Fruit fly (Drosophila melanogaster): ENCODE results near the gene Tak1.
A peak's percentile ranks its signal among the peaks of the same experiment; 100 is the strongest.

The Tak1 gene

DNA sequence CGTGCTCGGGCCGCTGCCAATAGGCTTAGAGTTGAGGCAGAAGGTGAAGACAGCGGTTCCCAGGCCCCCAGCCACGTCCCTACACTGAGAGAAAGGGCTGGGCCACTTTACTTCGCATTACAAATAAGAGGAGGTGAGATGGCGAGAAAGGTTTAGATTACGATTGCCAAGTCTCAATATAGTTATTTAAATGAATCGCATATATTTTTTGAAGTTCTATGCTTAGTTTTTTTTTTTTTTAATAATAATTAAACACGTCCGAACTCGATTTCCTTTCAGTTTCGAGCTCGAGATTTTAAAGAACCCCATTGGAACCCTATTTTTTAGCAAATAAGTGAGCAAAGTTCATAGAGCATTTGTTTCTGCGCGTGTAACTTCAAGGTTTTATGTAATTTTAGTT, 16.9 kb downstream of the Tak1 start (continued):
- peak; percentile 38; the same call in 1 of the 2 replicates for TF ChIP-seq Gug (GFP tag; IDR thresholded peaks at IDR 0.05)
- peak; percentile 65 for TF ChIP-seq acj6 (GFP tag; optimal IDR thresholded peaks at IDR 0.05)
- no peak for TF ChIP-seq fkh (GFP tag; optimal IDR thresholded peaks at IDR 0.05)
- peak in 1 of 2 experiments; percentile 31 for TF ChIP-seq salr (GFP tag; optimal IDR thresholded peaks at IDR 0.05)
- peak; percentile 20 for TF ChIP-seq CG6808 (GFP tag; optimal IDR thresholded peaks at IDR 0.05)
- peak; percentile 31 for TF ChIP-seq Met (GFP tag; optimal IDR thresholded peaks at IDR 0.05)
- peak; percentile 28 for TF ChIP-seq CG6276 (GFP tag; optimal IDR thresholded peaks at IDR 0.05)
- TF ChIP-seq Ets96B (tag; optimal IDR thresholded peaks at IDR 0.05): peak; percentile 26
- peak; percentile 17 for TF ChIP-seq CG4318 (GFP tag; optimal IDR thresholded peaks at IDR 0.05)
- TF ChIP-seq cyc (GFP tag; optimal IDR thresholded peaks at IDR 0.05): peak; percentile 29
- TF ChIP-seq net (GFP tag; optimal IDR thresholded peaks at IDR 0.05): peak; percentile 34
- TF ChIP-seq CG11294 (GFP tag; IDR thresholded peaks at IDR 0.05): no peak
- TF ChIP-seq CG7368 (GFP tag; optimal IDR thresholded peaks at IDR 0.05): peak; percentile 17
- peak in 1 of 2 experiments; percentile 23 for TF ChIP-seq ss (GFP tag; optimal IDR thresholded peaks at IDR 0.05)
- no peak for TF ChIP-seq CG9139 (GFP tag; optimal IDR thresholded peaks at IDR 0.05)
- peak; percentile 61 for TF ChIP-seq pdm3 (GFP tag; optimal IDR thresholded peaks at IDR 0.05)
- peak; percentile 14 for TF ChIP-seq dac (GFP tag; optimal IDR thresholded peaks at IDR 0.05)
- no peak for TF ChIP-seq CG1621 (tag; optimal IDR thresholded peaks at IDR 0.05)
- TF ChIP-seq Eip75B (GFP tag; optimal IDR thresholded peaks at IDR 0.05): peak; percentile 51
- peak; percentile 81 for TF ChIP-seq svp (GFP tag)
- peak; percentile 59 for TF ChIP-seq topi (GFP tag; optimal IDR thresholded peaks at IDR 0.05)

DNA sequence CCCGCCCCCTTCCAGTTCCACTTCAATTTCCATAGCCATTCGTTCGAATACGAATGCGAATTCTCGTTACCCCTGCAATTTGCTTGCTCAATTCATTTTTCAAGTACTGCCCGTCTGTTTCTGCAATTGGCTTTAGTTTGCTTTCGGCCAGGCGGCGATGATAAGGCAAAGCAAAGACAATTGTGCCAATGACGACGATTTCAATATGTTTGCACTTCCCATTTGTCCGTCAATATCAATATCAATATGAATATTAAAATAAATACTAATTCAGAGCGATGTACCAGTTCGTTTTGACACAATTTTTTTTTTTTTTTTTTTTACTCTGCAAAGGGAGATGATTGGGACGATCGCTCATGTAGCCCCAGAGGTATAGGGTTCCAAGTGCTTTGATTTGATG, 18.8 kb downstream of the Tak1 start:
- no peak for TF ChIP-seq eg (GFP tag; IDR thresholded peaks at IDR 0.05)
- no peak for TF ChIP-seq CG3919 (GFP tag; optimal IDR thresholded peaks at IDR 0.05)
- no peak for TF ChIP-seq CG6808 (GFP tag; optimal IDR thresholded peaks at IDR 0.05)
- no peak for TF ChIP-seq cyc (GFP tag; optimal IDR thresholded peaks at IDR 0.05)
- peak; percentile 21 for TF ChIP-seq CG8319 (GFP tag; optimal IDR thresholded peaks at IDR 0.05)
- 0 out of 3 replicates have a peak, but pooled peaks have one; percentile 20 for TF ChIP-seq CG6163 (GFP tag; IDR thresholded peaks at IDR 0.05)
- TF ChIP-seq esn (GFP tag; optimal IDR thresholded peaks at IDR 0.05): peak; percentile 48
- TF ChIP-seq svp (GFP tag): peak; percentile 61
- peak; percentile 16 for TF ChIP-seq Met (GFP tag; optimal IDR thresholded peaks at IDR 0.05)
- TF ChIP-seq vri (GFP tag; optimal IDR thresholded peaks at IDR 0.05): peak; percentile 37
- TF ChIP-seq CG8632 (GFP tag; optimal IDR thresholded peaks at IDR 0.05): peak; percentile 27
- peak; percentile 6 for TF ChIP-seq CG31627 (GFP tag; optimal IDR thresholded peaks at IDR 0.05)
- peak; percentile 17 for TF ChIP-seq Eip93F (GFP tag; optimal IDR thresholded peaks at IDR 0.05)
- TF ChIP-seq fkh (GFP tag; optimal IDR thresholded peaks at IDR 0.05): peak; percentile 54
- peak; percentile 17 for TF ChIP-seq CG10631 (GFP tag; optimal IDR thresholded peaks at IDR 0.05)
- TF ChIP-seq OdsH (GFP tag; optimal IDR thresholded peaks at IDR 0.05): no peak
- no peak for TF ChIP-seq Sox15 (GFP tag; optimal IDR thresholded peaks at IDR 0.05)
- TF ChIP-seq achi (GFP tag; optimal IDR thresholded peaks at IDR 0.05): no peak
- peak; percentile 35 for TF ChIP-seq CG34406 (GFP tag; optimal IDR thresholded peaks at IDR 0.05)
- peak; percentile 19 for TF ChIP-seq Sox102F (GFP tag; optimal IDR thresholded peaks at IDR 0.05)
- peak; percentile 21 for TF ChIP-seq CG6792 (GFP tag; optimal IDR thresholded peaks at IDR 0.05)
- peak; percentile 82 for TF ChIP-seq Eip78C (GFP tag)
- no peak for TF ChIP-seq Gug (GFP tag; IDR thresholded peaks at IDR 0.05)
- TF ChIP-seq Smox (GFP tag; optimal IDR thresholded peaks at IDR 0.05): peak; percentile 38

DNA sequence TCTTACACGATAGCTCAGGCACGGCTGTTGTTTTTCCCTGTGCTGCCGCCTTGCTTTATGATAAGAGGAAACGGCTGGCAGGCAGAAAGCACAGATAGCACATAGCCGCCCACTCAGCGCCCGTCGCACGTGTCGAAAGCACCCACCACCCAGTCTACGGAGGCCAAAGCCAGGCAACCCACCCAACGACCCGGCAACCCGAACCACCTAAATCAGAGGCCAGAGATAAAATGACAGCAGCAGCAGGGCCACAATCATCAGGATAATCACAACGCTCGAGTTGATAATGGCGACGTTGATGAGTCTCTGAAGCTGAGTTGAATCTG, 21.3 kb downstream of the Tak1 start:
- TF ChIP-seq fd85E (GFP tag; optimal IDR thresholded peaks at IDR 0.05) (no peak), CG6808 (GFP tag; optimal IDR thresholded peaks at IDR 0.05) (no peak), CG10631 (GFP tag; optimal IDR thresholded peaks at IDR 0.05) (no peak), Lpt (GFP tag; optimal IDR thresholded peaks at IDR 0.05) (no peak), achi (GFP tag; optimal IDR thresholded peaks at IDR 0.05) (no peak), Ets21C (GFP tag; optimal IDR thresholded peaks at IDR 0.05) (no peak), Met (GFP tag; optimal IDR thresholded peaks at IDR 0.05) (peak; percentile 7), CG7368 (GFP tag; optimal IDR thresholded peaks at IDR 0.05) (no peak), svp (GFP tag) (peak; percentile 98), CG15336 (GFP tag; IDR thresholded peaks at IDR 0.05) (no peak), fkh (GFP tag; optimal IDR thresholded peaks at IDR 0.05) (no peak), CG32006 (GFP tag; optimal IDR thresholded peaks at IDR 0.05) (peak; percentile 2), CG11762 (GFP tag; optimal IDR thresholded peaks at IDR 0.05; ENCODE audit: insufficient read depth) (no peak), Sox14 (GFP tag; optimal IDR thresholded peaks at IDR 0.05) (no peak)
